Worm (Caenorhabditis elegans) whole organism, L4 larva: ENCODE data around the gene C05C10.2.

ENCODE experiments used
- D1046.2 ChIP-seq: fragments of 200-800 bp; sonication (Bioruptor generic); IDR thresholded peaks from 2 replicates; pipeline ENCODE4 v1.3.6; 2022; ENCODE audit warnings: missing genetic modification characterization, missing compliant biosample characterization
- F10B5.3 ChIP-seq: sonication (generic microtip); optimal IDR thresholded peaks from 2 replicates; lab custom pipeline; 2016; ENCODE audit warnings: mild to moderate bottlenecking, missing genetic modification characterization, missing compliant biosample characterization
- T20F7.1 ChIP-seq: fragments of 200-800 bp; sonication (Bioruptor generic); optimal IDR thresholded peaks from 2 replicates; lab custom pipeline; 2018; ENCODE audit warnings: mild to moderate bottlenecking, missing genetic modification characterization, missing compliant biosample characterization
- T26A8.4 ChIP-seq: fragments of 200-800 bp; sonication (Bioruptor generic); IDR thresholded peaks from 2 replicates; pipeline ENCODE4 v1.3.6; 2022; ENCODE audit warnings: missing genetic modification characterization, missing compliant biosample characterization
- Y75B8A.6 ChIP-seq: fragments of 200-800 bp; sonication (Bioruptor generic); IDR thresholded peaks from 2 replicates; pipeline ENCODE4 v1.3.6; 2022; ENCODE audit warnings: missing genetic modification reagents, missing genetic modification characterization, missing compliant biosample characterization
- ZK546.5 ChIP-seq, 2 experiments: sonication (generic microtip); optimal IDR thresholded peaks; 2 replicates each; lab custom pipeline; 2017; ENCODE audit warnings: missing biosample characterization in 2 of 2, missing genetic modification characterization in 2 of 2
- aly-2 ChIP-seq: sonication (generic microtip); optimal IDR thresholded peaks from 2 replicates; lab custom pipeline; 2018; ENCODE audit warnings: missing biosample characterization, missing genetic modification characterization
- ama-1 ChIP-seq: fragments of 150-350 bp; optimal IDR thresholded peaks from 2 replicates; lab custom pipeline; 2014; ENCODE audit warnings: inconsistent platforms, mixed read lengths
- ceh-20 ChIP-seq: fragments of 200-800 bp; sonication (Bioruptor generic); IDR thresholded peaks from 2 replicates; pipeline ENCODE4 v1.3.6; 2022; ENCODE audit warnings: missing genetic modification reagents, missing genetic modification characterization, missing compliant biosample characterization
- ceh-32 ChIP-seq: sonication (generic microtip); optimal IDR thresholded peaks from 2 replicates; lab custom pipeline; 2016; ENCODE audit warnings: mild to moderate bottlenecking, missing genetic modification characterization, missing compliant biosample characterization; ENCODE audit not compliant: poor library complexity
- ceh-62 ChIP-seq: sonication (generic microtip); optimal IDR thresholded peaks from 2 replicates; lab custom pipeline; 2017; ENCODE audit warnings: missing biosample characterization, missing genetic modification characterization
- ceh-82 ChIP-seq: sonication (generic microtip); optimal IDR thresholded peaks from 2 replicates; lab custom pipeline; 2017; ENCODE audit warnings: missing biosample characterization, missing genetic modification characterization
- cey-2 ChIP-seq: sonication (generic microtip); optimal IDR thresholded peaks from 3 replicates; lab custom pipeline; 2017; ENCODE audit warnings: missing genetic modification characterization, mild to moderate bottlenecking, missing compliant biosample characterization, antibody characterized with exemption, borderline replicate concordance; ENCODE audit not compliant: insufficient read depth
- ctbp-1 ChIP-seq: fragments of 200-800 bp; sonication (Bioruptor generic); IDR thresholded peaks from 2 replicates; pipeline ENCODE4 v1.3.6; 2022; ENCODE audit warnings: missing genetic modification reagents, missing genetic modification characterization, missing compliant biosample characterization
- daf-8 ChIP-seq: fragments of 200-800 bp; sonication (Bioruptor generic); IDR thresholded peaks from 2 replicates; pipeline ENCODE4 v1.3.6; 2022; ENCODE audit warnings: missing genetic modification characterization, missing compliant biosample characterization
- dmd-9 ChIP-seq: fragments of 200-800 bp; sonication (Bioruptor generic); IDR thresholded peaks from 2 replicates; pipeline ENCODE4 v1.3.6; 2022; ENCODE audit warnings: missing genetic modification reagents, missing genetic modification characterization, missing compliant biosample characterization
- dpl-1 ChIP-seq: fragments of 150-350 bp; optimal IDR thresholded peaks from 2 replicates; lab custom pipeline; 2014; ENCODE audit warnings: missing biosample characterization, missing genetic modification reagents, missing genetic modification characterization
- duxl-1 ChIP-seq: sonication (generic microtip); optimal IDR thresholded peaks from 2 replicates; lab custom pipeline; 2016; ENCODE audit warnings: mild to moderate bottlenecking, missing genetic modification characterization, moderate library complexity, missing compliant biosample characterization; ENCODE audit not compliant: poor library complexity
- dve-1 ChIP-seq: sonication (generic microtip); optimal IDR thresholded peaks from 2 replicates; lab custom pipeline; 2017; ENCODE audit warnings: antibody characterized with exemption, mild to moderate bottlenecking, missing genetic modification characterization, missing compliant biosample characterization; ENCODE audit not compliant: insufficient read depth
- fkh-10 ChIP-seq: fragments of 150-350 bp; optimal IDR thresholded peaks from 2 replicates; lab custom pipeline; 2014; ENCODE audit warnings: missing biosample characterization, missing genetic modification reagents, missing genetic modification characterization
- hlh-30 ChIP-seq: sonication (generic microtip); optimal IDR thresholded peaks from 2 replicates; lab custom pipeline; 2017; ENCODE audit warnings: antibody characterized with exemption, mild to moderate bottlenecking, missing genetic modification characterization, missing compliant biosample characterization; ENCODE audit not compliant: insufficient read depth
- jun-1 ChIP-seq: fragments of 150-350 bp; optimal IDR thresholded peaks from 2 replicates; lab custom pipeline; 2014; ENCODE audit warnings: missing biosample characterization, missing genetic modification reagents, missing genetic modification characterization
- lim-7 ChIP-seq: fragments of 200-800 bp; sonication (Bioruptor generic); IDR thresholded peaks from 2 replicates; pipeline ENCODE4 v1.3.6; 2022; ENCODE audit warnings: missing genetic modification characterization, missing compliant biosample characterization
- lin-13 ChIP-seq: fragments of 150-350 bp; optimal IDR thresholded peaks from 2 replicates; lab custom pipeline; 2014; ENCODE audit warnings: missing biosample characterization, missing genetic modification reagents, missing genetic modification characterization
- lin-15B ChIP-seq: fragments of 150-350 bp; sonication (generic microtip); optimal IDR thresholded peaks from 3 replicates; lab custom pipeline; 2014; ENCODE audit warnings: missing biosample characterization, missing genetic modification characterization
- lin-38 ChIP-seq: fragments of 200-800 bp; sonication (Bioruptor generic); IDR thresholded peaks from 2 replicates; pipeline ENCODE4 v1.3.6; 2022; ENCODE audit warnings: missing genetic modification reagents, missing genetic modification characterization, missing compliant biosample characterization
- lir-3 ChIP-seq: sonication (generic microtip); optimal IDR thresholded peaks from 2 replicates; lab custom pipeline; 2016; ENCODE audit warnings: mild to moderate bottlenecking, missing genetic modification characterization, missing compliant biosample characterization
- madf-5 ChIP-seq, 2 experiments: fragments of 200-800 bp; sonication (Bioruptor generic); IDR thresholded peaks; 2 replicates each; pipeline ENCODE4 v1.3.6; 2022; ENCODE audit warnings: missing compliant biosample characterization in 2 of 2, missing genetic modification characterization in 2 of 2
- mdl-1 ChIP-seq, 2 experiments: fragments of 150-350 bp in 1 of 2; sonication (generic microtip) in 1 of 2; optimal IDR thresholded peaks; 2 replicates each; lab custom pipeline; 2014 to 2017; ENCODE audit warnings: missing biosample characterization in 2 of 2, missing genetic modification characterization in 2 of 2
- mdt-29 ChIP-seq: fragments of 200-800 bp; sonication (Bioruptor generic); IDR thresholded peaks from 2 replicates; pipeline ENCODE4 v1.3.6; 2022; ENCODE audit warnings: missing genetic modification reagents, missing genetic modification characterization, missing compliant biosample characterization
- nhr-102 ChIP-seq: sonication (generic microtip); optimal IDR thresholded peaks from 2 replicates; lab custom pipeline; 2016; ENCODE audit warnings: mild to moderate bottlenecking, missing genetic modification characterization, moderate library complexity, missing compliant biosample characterization
- nhr-111 ChIP-seq: fragments of 200-800 bp; sonication (Bioruptor generic); optimal IDR thresholded peaks from 2 replicates; lab custom pipeline; 2018; ENCODE audit warnings: mild to moderate bottlenecking, missing genetic modification characterization, missing compliant biosample characterization
- nhr-237 ChIP-seq: sonication (generic microtip); optimal IDR thresholded peaks from 2 replicates; lab custom pipeline; 2017; ENCODE audit warnings: missing biosample characterization, missing genetic modification characterization
- nhr-28 ChIP-seq: fragments of 150-350 bp; optimal IDR thresholded peaks from 2 replicates; lab custom pipeline; 2014; ENCODE audit warnings: missing biosample characterization, missing genetic modification characterization
- nhr-41 ChIP-seq: fragments of 200-800 bp; sonication (Bioruptor generic); IDR thresholded peaks from 2 replicates; pipeline ENCODE4 v1.3.6; 2022; ENCODE audit warnings: missing genetic modification reagents, missing genetic modification characterization, missing compliant biosample characterization
- pha-4 ChIP-seq, 2 experiments: fragments of 150-350 bp in 1 of 2; fragments of 200-800 bp in 1 of 2; sonication (Bioruptor generic) in 1 of 2; IDR thresholded peaks in 1 of 2; optimal IDR thresholded peaks in 1 of 2; 2 replicates each; pipeline versions ENCODE4 v1.3.6 to Lab custom; 2014 to 2022; ENCODE audit warnings: missing genetic modification characterization in 2 of 2, missing genetic modification reagents in 2 of 2, missing biosample characterization in 1 of 2, missing compliant biosample characterization in 1 of 2
- php-3 ChIP-seq: fragments of 200-800 bp; sonication (Bioruptor generic); IDR thresholded peaks from 2 replicates; pipeline ENCODE4 v1.3.6; 2022; ENCODE audit warnings: missing genetic modification reagents, missing genetic modification characterization, missing compliant biosample characterization
- pqm-1 ChIP-seq: sonication (generic microtip); optimal IDR thresholded peaks from 2 replicates; lab custom pipeline; 2017; ENCODE audit warnings: missing biosample characterization, missing genetic modification characterization
- rbr-2 ChIP-seq: sonication (generic microtip); optimal IDR thresholded peaks from 2 replicates; lab custom pipeline; 2016; ENCODE audit warnings: missing genotype, missing genetic modification characterization, missing compliant biosample characterization
- sdz-12 ChIP-seq: fragments of 200-800 bp; sonication (Bioruptor generic); optimal IDR thresholded peaks from 2 replicates; lab custom pipeline; 2018; ENCODE audit warnings: mild to moderate bottlenecking, missing genetic modification characterization, missing compliant biosample characterization
- set-16 ChIP-seq: fragments of 200-800 bp; sonication (Bioruptor generic); IDR thresholded peaks from 2 replicates; pipeline ENCODE4 v1.3.6; 2022; ENCODE audit warnings: missing genetic modification reagents, missing genetic modification characterization, missing compliant biosample characterization
- snpc-1.2 ChIP-seq: fragments of 200-800 bp; sonication (Bioruptor generic); IDR thresholded peaks from 2 replicates; pipeline ENCODE4 v1.3.6; 2022; ENCODE audit warnings: missing genetic modification reagents, missing genetic modification characterization, missing compliant biosample characterization
- spr-3 ChIP-seq: fragments of 200-800 bp; sonication (Bioruptor generic); optimal IDR thresholded peaks from 2 replicates; lab custom pipeline; 2018; ENCODE audit warnings: mild to moderate bottlenecking, missing genetic modification characterization, missing compliant biosample characterization
- tra-1 ChIP-seq: fragments of 200-800 bp; sonication (Bioruptor generic); IDR thresholded peaks from 2 replicates; pipeline ENCODE4 v1.3.6; 2022; ENCODE audit warnings: missing genetic modification reagents, missing genetic modification characterization, missing compliant biosample characterization
- unc-62 ChIP-seq, 3 experiments: fragments of 150-350 bp in 1 of 3; sonication (generic microtip); optimal IDR thresholded peaks in 2 of 3; peaks in 1 of 3; 1 replicate in 1 of 3; 2 replicates in 2 of 3; lab custom pipeline; 2014 to 2017; ENCODE audit warnings: missing biosample characterization in 3 of 3, missing genetic modification characterization in 3 of 3, missing genetic modification reagents in 3 of 3, missing genotype in 1 of 3
- zfp-2 ChIP-seq: sonication (generic microtip); optimal IDR thresholded peaks from 2 replicates; lab custom pipeline; 2016; ENCODE audit warnings: mild to moderate bottlenecking, missing genetic modification characterization, missing compliant biosample characterization
- zip-2 ChIP-seq: fragments of 150-350 bp; optimal IDR thresholded peaks from 2 replicates; lab custom pipeline; 2014; ENCODE audit warnings: missing biosample characterization, missing genetic modification characterization

C05C10.2 gene

DNA sequence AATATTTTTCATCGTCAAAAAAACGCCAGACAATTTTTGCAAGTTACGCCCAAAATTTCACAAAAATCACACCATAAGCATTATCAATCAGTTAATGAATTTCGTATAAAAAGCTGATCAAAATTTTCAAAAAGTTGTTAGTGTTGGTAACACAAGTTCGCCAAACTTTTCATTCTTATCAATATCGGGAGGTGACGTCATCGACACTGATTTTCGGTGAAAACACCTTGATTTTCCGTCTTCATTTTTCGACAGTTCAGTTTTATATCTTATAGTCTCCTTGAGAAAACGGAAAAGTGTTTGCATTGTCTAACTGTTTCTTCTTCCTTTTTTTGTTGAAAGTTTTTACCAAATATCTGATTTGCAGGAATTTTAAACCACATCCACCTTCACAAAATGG is 41.2 kb upstream of the C05C10.2 start, which contains the start of gene C08H9.15:
TSS of gene C08H9.15 (plus strand) at position 368 of the 400 bp plus-strand sequence.
- TF ChIP-seq rbr-2 (tag; lab: Kevin White, UChicago), result no peak
- peak; percentile 11 for TF ChIP-seq nhr-28 (tag; lab: Kevin White, UChicago)

DNA sequence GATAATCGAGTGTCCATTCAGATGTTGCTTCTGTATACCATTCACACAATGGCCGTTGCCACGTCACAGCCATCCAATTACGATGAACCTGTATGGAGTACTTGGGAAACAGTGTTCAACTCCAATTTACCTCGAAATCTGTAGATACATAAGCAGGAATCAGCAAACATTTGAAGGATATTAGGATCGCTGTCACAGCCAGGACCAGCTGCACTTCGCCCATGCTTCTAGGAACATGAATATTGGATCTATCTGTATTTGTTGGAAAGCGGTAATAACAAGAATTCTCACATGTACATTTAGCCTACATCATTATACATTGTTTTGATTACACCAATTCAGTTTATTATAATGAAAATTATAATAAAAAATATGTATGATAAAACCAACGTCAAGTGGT is 35.8 kb upstream of the C05C10.2 start, which contains the start of gene algn-8:
TSS of gene algn-8 (minus strand) at position 227 of the 400 bp plus-strand sequence.
- TF ChIP-seq ZK546.5 (tag; optimal IDR thresholded peaks at IDR 0.05; lab: Kevin White, UChicago) (no peak), dmd-9 (GFP tag; lab: Robert Waterston, UW) (no peak), dpl-1 (GFP tag; lab: Kevin White, UChicago) (no peak), aly-2 (tag; lab: Kevin White, UChicago) (no peak), tra-1 (GFP tag; lab: Robert Waterston, UW) (0 out of 2 replicates have a peak, but pooled peaks have one; percentile 16), ceh-32 (tag; lab: Kevin White, UChicago) (no peak), D1046.2 (no peak), nhr-111 (GFP tag; lab: Kevin White, UChicago) (no peak), hlh-30 (tag; lab: Kevin White, UChicago) (no peak), lim-7 (GFP tag; lab: Robert Waterston, UW) (0 out of 2 replicates have a peak, but pooled peaks have one; percentile 18), dve-1 (no peak), nhr-237 (tag; lab: Kevin White, UChicago) (no peak), set-16 (GFP tag; lab: Robert Waterston, UW) (no peak), spr-3 (peak; percentile 10), ceh-82 (tag; lab: Kevin White, UChicago) (no peak), lin-13 (GFP tag; lab: Kevin White, UChicago) (no peak), nhr-28 (tag; lab: Kevin White, UChicago) (no peak), ceh-62 (tag; lab: Kevin White, UChicago) (no peak), rbr-2 (tag; lab: Kevin White, UChicago) (no peak), unc-62 (GFP tag; optimal IDR thresholded peaks at IDR 0.05 in 1 of 2; lab: Kevin White, UChicago) (no peak), unc-62 (tag; optimal IDR thresholded peaks at IDR 0.05; lab: Kevin White, UChicago) (no peak), lin-15B (tag; lab: Kevin White, UChicago) (no peak), ceh-20 (GFP tag; lab: Robert Waterston, UW) (no peak), snpc-1.2 (GFP tag; lab: Robert Waterston, UW) (no peak), mdl-1 (tag; optimal IDR thresholded peaks at IDR 0.05; lab: Kevin White, UChicago) (no peak), ctbp-1 (GFP tag; lab: Robert Waterston, UW) (no peak), php-3 (no peak), madf-5 (GFP tag; IDR thresholded peaks at IDR 0.05; lab: Robert Waterston, UW) (no peak), nhr-102 (tag; lab: Kevin White, UChicago) (peak; percentile 32), lin-38 (GFP tag; lab: Robert Waterston, UW) (no peak), lir-3 (tag; lab: Kevin White, UChicago) (no peak), daf-8 (GFP tag; lab: Robert Waterston, UW) (no peak), ama-1 (no peak), zfp-2 (no peak), pha-4 (GFP tag; IDR thresholded peaks at IDR 0.05; lab: Robert Waterston, UW) (no peak), pha-4 (tag; optimal IDR thresholded peaks at IDR 0.05; lab: Kevin White, UChicago) (no peak), jun-1 (tag; lab: Kevin White, UChicago) (no peak), zip-2 (tag; lab: Kevin White, UChicago) (no peak), Y75B8A.6 (GFP tag; lab: Robert Waterston, UW) (no peak), duxl-1 (tag; lab: Kevin White, UChicago) (peak; percentile 46), F10B5.3 (peak; percentile 3), sdz-12 (GFP tag; lab: Kevin White, UChicago) (no peak), mdt-29 (GFP tag; lab: Robert Waterston, UW) (no peak), fkh-10 (GFP tag; lab: Kevin White, UChicago) (no peak), T20F7.1 (GFP tag; lab: Kevin White, UChicago) (no peak), pqm-1 (tag; lab: Kevin White, UChicago) (no peak), cey-2 (tag; lab: Kevin White, UChicago) (no peak), nhr-41 (GFP tag; lab: Robert Waterston, UW) (no peak), T26A8.4 (GFP tag; lab: Robert Waterston, UW) (0 out of 2 replicates have a peak, but pooled peaks have one; percentile 49)
